Fruit fly (Drosophila melanogaster): ENCODE measurements around the gene Polr1D.

DNA sequence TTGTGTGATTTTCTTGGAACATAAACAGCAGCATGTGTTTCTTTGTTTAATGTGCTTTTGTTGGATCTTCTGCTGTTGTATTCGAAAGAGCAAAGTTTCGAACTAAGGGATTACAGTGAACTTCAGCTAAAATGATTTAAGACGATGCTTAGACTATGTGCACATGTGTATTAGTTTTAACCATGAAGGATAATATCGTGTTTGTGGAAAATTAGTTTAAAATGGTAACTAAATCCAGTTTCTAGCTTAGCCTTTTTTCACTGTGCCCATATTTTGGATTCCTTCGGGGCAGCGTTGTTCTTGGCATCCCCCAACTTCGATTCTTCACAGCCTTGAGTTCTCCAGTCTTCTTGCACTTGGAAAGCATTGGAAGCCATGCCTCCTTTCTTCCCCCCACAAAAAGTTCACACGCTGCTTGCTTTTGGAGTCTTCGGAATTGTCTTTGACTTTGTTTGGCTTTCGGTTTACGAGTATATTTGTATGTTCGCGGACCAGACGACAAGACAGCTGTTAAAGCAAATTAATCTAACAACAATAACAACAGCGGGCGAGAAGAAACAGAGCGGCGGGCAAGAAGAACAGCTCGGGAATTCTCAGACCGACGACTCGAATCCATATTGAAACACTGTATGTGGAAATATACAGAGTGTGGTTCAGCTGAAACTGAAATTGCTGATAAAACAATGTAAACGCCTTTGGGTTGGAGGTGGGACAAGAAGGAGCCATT lies 5.4 kb upstream of the Polr1D start:
- TF ChIP-seq CG34367 (tag; optimal IDR thresholded peaks at IDR 0.05) (no peak), CG9948 (tag; optimal IDR thresholded peaks at IDR 0.05) (peak; percentile 10), CG15710 (tag; optimal IDR thresholded peaks at IDR 0.05) (no peak)
